Worm (Caenorhabditis elegans) whole organism, L1 larva: ENCODE measurements around the gene cdkl-1.
A peak's percentile ranks its signal among the peaks of the same experiment; 100 is the strongest.

Experiments
- C04F5.9 ChIP-seq: sonication (generic microtip); optimal IDR thresholded peaks from 2 replicates; lab custom pipeline; 2016; ENCODE audit warnings: missing genetic modification characterization, missing compliant biosample characterization
- C16A3.4 ChIP-seq: fragments of 150-350 bp; optimal IDR thresholded peaks from 2 replicates; lab custom pipeline; 2014; ENCODE audit warnings: missing biosample characterization, missing genetic modification characterization
- F16B12.6 ChIP-seq: fragments of 150-350 bp; optimal IDR thresholded peaks from 2 replicates; lab custom pipeline; 2014; ENCODE audit warnings: missing biosample characterization, missing genetic modification characterization
- ama-1 ChIP-seq: fragments of 150-350 bp; optimal IDR thresholded peaks from 2 replicates; lab custom pipeline; 2014
- blmp-1 ChIP-seq: fragments of 150-350 bp; optimal IDR thresholded peaks from 2 replicates; lab custom pipeline; 2014; ENCODE audit warnings: missing biosample characterization, missing genetic modification characterization
- ceh-82 ChIP-seq, 3 experiments: fragments of 150-350 bp in 1 of 3; sonication (generic microtip) in 2 of 3; optimal IDR thresholded peaks; 2 replicates each; lab custom pipeline; 2014 to 2017; ENCODE audit warnings: missing biosample characterization in 3 of 3, missing genetic modification characterization in 3 of 3
- ceh-90 ChIP-seq: sonication (generic microtip); optimal IDR thresholded peaks from 2 replicates; lab custom pipeline; 2016; ENCODE audit warnings: missing genetic modification characterization, missing compliant biosample characterization
- dpl-1 ChIP-seq, 3 experiments: fragments of 150-350 bp in 2 of 3; sonication (generic microtip) in 1 of 3; optimal IDR thresholded peaks; 2 replicates each; lab custom pipeline; 2014 to 2017; ENCODE audit warnings: missing biosample characterization in 3 of 3, missing genetic modification characterization in 3 of 3, missing genetic modification reagents in 3 of 3
- dsc-1 ChIP-seq: sonication (generic microtip); optimal IDR thresholded peaks from 2 replicates; lab custom pipeline; 2016; ENCODE audit warnings: mild to moderate bottlenecking, missing genetic modification characterization, missing compliant biosample characterization
- efl-1 ChIP-seq, 4 experiments: fragments of 150-350 bp; optimal IDR thresholded peaks in 3 of 4; peaks in 1 of 4; 1 replicate in 1 of 4; 2 replicates in 3 of 4; lab custom pipeline; 2014; ENCODE audit warnings: missing biosample characterization in 2 of 4, missing genetic modification characterization in 2 of 4, missing genetic modification reagents in 2 of 4
- egl-27 ChIP-seq, 2 experiments: fragments of 150-350 bp in 1 of 2; sonication (generic microtip); optimal IDR thresholded peaks; 3 replicates each; lab custom pipeline; 2017 to 2018; ENCODE audit warnings: missing biosample characterization in 2 of 2, missing genetic modification characterization in 2 of 2, missing genetic modification reagents in 2 of 2
- elt-3 ChIP-seq, 6 experiments: fragments of 150-350 bp in 1 of 6; sonication (generic microtip); optimal IDR thresholded peaks; 2 replicates each; lab custom pipeline; 2017 to 2018; ENCODE audit warnings: missing biosample characterization in 6 of 6, missing genetic modification characterization in 6 of 6, inconsistent platforms in 1 of 6
- fkh-4 ChIP-seq: sonication (generic microtip); optimal IDR thresholded peaks from 2 replicates; lab custom pipeline; 2016; ENCODE audit warnings: missing compliant biosample characterization, missing genetic modification characterization, borderline replicate concordance
- fkh-8 ChIP-seq: sonication (generic microtip); optimal IDR thresholded peaks from 2 replicates; lab custom pipeline; 2016; ENCODE audit warnings: mild to moderate bottlenecking, missing genetic modification characterization, missing compliant biosample characterization
- fos-1 ChIP-seq: fragments of 150-350 bp; optimal IDR thresholded peaks from 2 replicates; lab custom pipeline; 2014; ENCODE audit warnings: missing biosample characterization, missing genetic modification characterization
- hpl-2 ChIP-seq: fragments of 150-350 bp; optimal IDR thresholded peaks from 2 replicates; lab custom pipeline; 2014; ENCODE audit warnings: missing biosample characterization, missing genetic modification reagents, missing genetic modification characterization
- jun-1 ChIP-seq: fragments of 150-350 bp; optimal IDR thresholded peaks from 2 replicates; lab custom pipeline; 2014; ENCODE audit warnings: missing biosample characterization, missing genetic modification reagents, missing genetic modification characterization
- lin-14 ChIP-seq: fragments of 200-800 bp; sonication (Bioruptor generic); optimal IDR thresholded peaks from 2 replicates; lab custom pipeline; 2018; ENCODE audit warnings: mild to moderate bottlenecking, missing genetic modification characterization, moderate library complexity, missing compliant biosample characterization
- lir-3 ChIP-seq: sonication (generic microtip); optimal IDR thresholded peaks from 2 replicates; lab custom pipeline; 2016; ENCODE audit warnings: mild to moderate bottlenecking, missing genetic modification characterization, moderate library complexity, missing compliant biosample characterization; ENCODE audit not compliant: poor library complexity
- mab-9 ChIP-seq: fragments of 200-800 bp; sonication (Bioruptor generic); IDR thresholded peaks from 2 replicates; pipeline ENCODE4 v1.3.6; 2022; ENCODE audit warnings: missing genetic modification reagents, missing genetic modification characterization, missing compliant biosample characterization
- mdl-1 ChIP-seq, 2 experiments: fragments of 150-350 bp; optimal IDR thresholded peaks; 2 replicates each; lab custom pipeline; 2014 to 2017; ENCODE audit warnings: missing biosample characterization in 2 of 2, missing genetic modification characterization in 2 of 2, inconsistent platforms in 1 of 2
- nhr-11 ChIP-seq: fragments of 150-350 bp; optimal IDR thresholded peaks from 2 replicates; lab custom pipeline; 2014; ENCODE audit warnings: missing biosample characterization, missing genetic modification characterization
- nhr-12 ChIP-seq: sonication (generic microtip); optimal IDR thresholded peaks from 2 replicates; lab custom pipeline; 2017; ENCODE audit warnings: missing biosample characterization, missing genetic modification characterization
- nhr-20 ChIP-seq: sonication (generic microtip); optimal IDR thresholded peaks from 2 replicates; lab custom pipeline; 2016; ENCODE audit warnings: mild to moderate bottlenecking, missing genetic modification characterization, missing compliant biosample characterization
- nhr-47 ChIP-seq: sonication (generic microtip); optimal IDR thresholded peaks from 2 replicates; lab custom pipeline; 2016; ENCODE audit warnings: mild to moderate bottlenecking, missing genetic modification characterization, moderate library complexity, missing compliant biosample characterization
- nhr-71 ChIP-seq: sonication (generic microtip); optimal IDR thresholded peaks from 2 replicates; lab custom pipeline; 2016; ENCODE audit warnings: mild to moderate bottlenecking, missing genetic modification characterization, moderate library complexity, missing compliant biosample characterization
- nhr-76 ChIP-seq: sonication (generic microtip); optimal IDR thresholded peaks from 2 replicates; lab custom pipeline; 2017; ENCODE audit warnings: missing biosample characterization, missing genetic modification characterization
- nhr-84 ChIP-seq: sonication (generic microtip); optimal IDR thresholded peaks from 2 replicates; lab custom pipeline; 2017; ENCODE audit warnings: missing biosample characterization, missing genetic modification characterization
- nhr-90 ChIP-seq: sonication (generic microtip); optimal IDR thresholded peaks from 2 replicates; lab custom pipeline; 2016; ENCODE audit warnings: mild to moderate bottlenecking, missing genetic modification characterization, missing compliant biosample characterization; ENCODE audit not compliant: poor library complexity
- rnt-1 ChIP-seq: sonication (generic microtip); optimal IDR thresholded peaks from 2 replicates; lab custom pipeline; 2016; ENCODE audit warnings: mild to moderate bottlenecking, missing genetic modification characterization, moderate library complexity, missing compliant biosample characterization
- snpc-4 ChIP-seq: fragments of 150-350 bp; optimal IDR thresholded peaks from 2 replicates; lab custom pipeline; 2014; ENCODE audit warnings: missing biosample characterization, missing genetic modification characterization
- swsn-7 ChIP-seq: sonication (generic microtip); optimal IDR thresholded peaks from 2 replicates; lab custom pipeline; 2016; ENCODE audit warnings: missing genetic modification characterization, missing compliant biosample characterization
- tbx-2 ChIP-seq: sonication (generic microtip); optimal IDR thresholded peaks from 2 replicates; lab custom pipeline; 2016; ENCODE audit warnings: missing genetic modification characterization, missing compliant biosample characterization
- tlp-1 ChIP-seq: fragments of 150-350 bp; optimal IDR thresholded peaks from 2 replicates; lab custom pipeline; 2014; ENCODE audit warnings: missing biosample characterization, missing genetic modification characterization
- unc-130 ChIP-seq: fragments of 150-350 bp; optimal IDR thresholded peaks from 2 replicates; lab custom pipeline; 2017; ENCODE audit warnings: missing biosample characterization, missing genetic modification characterization, inconsistent platforms
- unc-62 ChIP-seq: fragments of 150-350 bp; optimal IDR thresholded peaks from 2 replicates; lab custom pipeline; 2014; ENCODE audit warnings: missing biosample characterization, missing genetic modification reagents, missing genetic modification characterization
- unc-98 ChIP-seq: fragments of 200-800 bp; sonication (Bioruptor generic); IDR thresholded peaks from 2 replicates; pipeline ENCODE4 v1.3.6; 2022; ENCODE audit warnings: missing genetic modification characterization, missing compliant biosample characterization
- vab-15 ChIP-seq: sonication (generic microtip); optimal IDR thresholded peaks from 2 replicates; lab custom pipeline; 2017; ENCODE audit warnings: missing genotype, mild to moderate bottlenecking, missing genetic modification characterization, missing compliant biosample characterization
- xbp-1 ChIP-seq: sonication (generic microtip); optimal IDR thresholded peaks from 2 replicates; lab custom pipeline; 2016; ENCODE audit warnings: missing genetic modification characterization, missing compliant biosample characterization

The cdkl-1 gene

ce11 chrV:11123817-11124337 is 25.2 kb downstream of the cdkl-1 start, which contains the start of the genes atp-5 and lmtr-3 (continued):
- no peak for TF ChIP-seq vab-15 (tag; lab: Kevin White, UChicago)
- TF ChIP-seq lir-3 = peak; percentile 93
- no peak for TF ChIP-seq nhr-84 (tag; lab: Kevin White, UChicago)
- TF ChIP-seq unc-98 (GFP tag; lab: Robert Waterston, UW) = peak; percentile 52
- TF ChIP-seq mab-9 (GFP tag; lab: Robert Waterston, UW) = peak; percentile 70; the same call in 1 of the 2 replicates
- TF ChIP-seq ceh-82 (tag; optimal IDR thresholded peaks at IDR 0.05; lab: Kevin White, UChicago) = peak; percentile 15 to 81 (median 53)
- TF ChIP-seq, all 84 proteins: peak for 47

- TF ChIP-seq efl-1 (optimal IDR thresholded peaks at IDR 0.05; lab: Kevin White, UChicago) (no peak), efl-1 (GFP tag; optimal IDR thresholded peaks at IDR 0.05 in 1 of 2; lab: Kevin White, UChicago) (peak in 1 of 2 experiments; percentile 71), nhr-90 (no peak)
- TF ChIP-seq, all 84 proteins: peak for 1
Observed at ce11 chrV:11124922-11125321, 26.2 kb downstream of the cdkl-1 start, which contains the start of gene C06H2.2. TSS of gene C06H2.2 (plus strand) at chrV:11125222.

DNA sequence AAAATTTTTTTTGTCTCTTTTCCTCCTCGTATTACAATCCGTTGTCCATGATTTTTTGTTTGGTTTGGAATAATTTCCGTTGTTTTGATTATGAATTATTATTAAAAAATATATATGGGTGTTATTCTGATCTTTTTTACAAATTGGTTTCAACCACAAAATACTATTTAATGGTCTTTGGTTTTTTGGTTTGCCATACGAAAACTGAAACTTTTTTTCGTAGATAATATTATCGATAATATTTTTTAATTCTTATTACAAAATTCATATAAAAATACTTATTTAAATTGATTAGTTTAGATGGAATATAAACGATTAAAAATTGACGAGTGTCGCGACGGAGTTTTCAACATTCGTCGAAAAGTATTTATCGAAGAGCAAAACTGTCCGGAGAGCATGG is 28.5 kb downstream of the cdkl-1 start, which contains the start of gene jmjd-5:
jmjd-5 (plus strand) TSS at position 301 of the 400 bp plus-strand sequence.
- TF ChIP-seq mdl-1 (tag; optimal IDR thresholded peaks at IDR 0.05; lab: Kevin White, UChicago) (no peak), C04F5.9 (tag; lab: Kevin White, UChicago) (no peak), tbx-2 (tag; lab: Kevin White, UChicago) (no peak), unc-62 (GFP tag; lab: Kevin White, UChicago) (no peak), fos-1 (tag; lab: Kevin White, UChicago) (no peak)
- TF ChIP-seq, all 84 proteins: peak for 0

DNA sequence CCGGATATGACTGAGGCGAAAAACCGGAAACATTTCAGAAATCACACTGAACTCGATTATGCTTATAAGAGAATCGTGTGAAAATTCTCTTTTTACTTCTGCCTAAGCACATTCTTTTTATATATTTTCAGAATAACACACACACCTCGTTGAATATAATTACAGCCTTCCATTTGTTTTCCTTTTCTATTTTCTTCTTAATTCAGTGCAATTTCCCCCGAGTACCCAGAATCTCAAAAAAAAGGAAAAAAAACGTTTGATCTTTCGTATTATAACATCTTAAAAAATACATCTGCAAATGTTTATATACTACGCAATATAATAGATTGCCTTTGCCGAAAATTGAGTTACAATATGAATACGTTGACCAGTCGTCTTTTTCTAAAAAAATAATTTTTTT is 33.1 kb downstream of the cdkl-1 start:
- TF ChIP-seq nhr-71 (peak; percentile 21), F16B12.6 (tag; lab: Kevin White, UChicago) (no peak), fos-1 (tag; lab: Kevin White, UChicago) (no peak), C16A3.4 (tag; lab: Kevin White, UChicago) (no peak), nhr-11 (tag; lab: Kevin White, UChicago) (peak; percentile 0), swsn-7 (no peak), fkh-8 (tag; lab: Kevin White, UChicago) (peak; percentile 54), fkh-4 (no peak), blmp-1 (tag; lab: Kevin White, UChicago) (no peak), nhr-76 (tag; lab: Kevin White, UChicago) (no peak), nhr-47 (tag; lab: Kevin White, UChicago) (no peak), rnt-1 (tag; lab: Kevin White, UChicago) (no peak), lin-14 (GFP tag; lab: Kevin White, UChicago) (peak; percentile 6)

- peak; percentile 78 for TF ChIP-seq fkh-4
- TF ChIP-seq dsc-1 = peak; percentile 96
- no peak for TF ChIP-seq nhr-20
- TF ChIP-seq, all 84 proteins: peak for 2
Observed at ce11 chrV:11133516-11133915, 34.8 kb downstream of the cdkl-1 start.

ce11 chrV:11134296-11134695 is 35.6 kb downstream of the cdkl-1 start, which contains the start of gene glb-3:
TSS of gene glb-3 (plus strand) at chrV:11134596.
- TF ChIP-seq ama-1 (lab: Kevin White, UChicago) = no peak
- TF ChIP-seq nhr-84 (tag; lab: Kevin White, UChicago) = no peak
- TF ChIP-seq dpl-1 (GFP tag; optimal IDR thresholded peaks at IDR 0.05; lab: Kevin White, UChicago) = no peak
- TF ChIP-seq hpl-2 (GFP tag; lab: Kevin White, UChicago) = no peak
- TF ChIP-seq nhr-11 (tag; lab: Kevin White, UChicago) = no peak
- TF ChIP-seq xbp-1 = no peak
- TF ChIP-seq tlp-1 (tag; lab: Kevin White, UChicago) = no peak
- TF ChIP-seq egl-27 (tag; optimal IDR thresholded peaks at IDR 0.05; lab: Kevin White, UChicago) = no peak
- no peak for TF ChIP-seq elt-3 (tag; optimal IDR thresholded peaks at IDR 0.05; lab: Kevin White, UChicago)
- no peak for TF ChIP-seq snpc-4 (tag; lab: Kevin White, UChicago)
- TF ChIP-seq unc-130 = no peak
- no peak for TF ChIP-seq nhr-12
- no peak for TF ChIP-seq jun-1 (tag; lab: Kevin White, UChicago)
- TF ChIP-seq ceh-90 (tag; lab: Kevin White, UChicago) = no peak
- TF ChIP-seq unc-62 (GFP tag; lab: Kevin White, UChicago) = no peak
- TF ChIP-seq, all 84 proteins: peak for 0
